Worm (Caenorhabditis elegans) whole organism, midembryonic: ENCODE data around the gene Y116A8C.38.

Source experiments
- T22C8.4 ChIP-seq: fragments of 200-800 bp; sonication (Bioruptor generic); IDR thresholded peaks from 2 replicates; pipeline ENCODE4 v1.3.6; 2022; ENCODE audit warnings: missing genetic modification characterization, missing compliant biosample characterization
- cog-1 ChIP-seq: sonication (generic microtip); optimal IDR thresholded peaks from 2 replicates; lab custom pipeline; 2016; ENCODE audit warnings: missing genetic modification characterization, missing compliant biosample characterization
- flt-1 ChIP-seq: fragments of 200-800 bp; sonication (Bioruptor generic); IDR thresholded peaks from 2 replicates; pipeline ENCODE4 v1.3.6; 2022; ENCODE audit warnings: missing genetic modification characterization, missing compliant biosample characterization
- klf-2 ChIP-seq: fragments of 200-800 bp; sonication (Bioruptor generic); conservative IDR thresholded peaks from 2 replicates; pipeline ENCODE4 v1.3.6; 2022; ENCODE audit warnings: missing genetic modification reagents, missing genetic modification characterization, missing compliant biosample characterization
- med-1 ChIP-seq: sonication (generic microtip); optimal IDR thresholded peaks from 2 replicates; lab custom pipeline; 2017; ENCODE audit warnings: missing genetic modification characterization, mild to moderate bottlenecking, missing compliant biosample characterization, antibody characterized with exemption, missing genetic modification reagents; ENCODE audit not compliant: insufficient read depth
- ref-1 ChIP-seq: fragments of 200-800 bp; sonication (Bioruptor generic); conservative IDR thresholded peaks from 2 replicates; pipeline ENCODE4 v1.3.6; 2022; ENCODE audit warnings: missing genetic modification reagents, missing genetic modification characterization, missing compliant biosample characterization
- tab-1 ChIP-seq: fragments of 200-800 bp; sonication (Bioruptor generic); IDR thresholded peaks from 2 replicates; pipeline ENCODE4 v1.3.6; 2022; ENCODE audit warnings: missing genetic modification characterization, missing compliant biosample characterization
- ztf-23 ChIP-seq: fragments of 200-800 bp; sonication (Bioruptor generic); IDR thresholded peaks from 2 replicates; pipeline ENCODE4 v1.3.6; 2022; ENCODE audit warnings: missing genetic modification reagents, missing genetic modification characterization, missing compliant biosample characterization
- ztf-29 ChIP-seq: fragments of 200-800 bp; sonication (Bioruptor generic); IDR thresholded peaks from 2 replicates; pipeline ENCODE4 v1.3.6; 2022; ENCODE audit warnings: missing genetic modification reagents, missing genetic modification characterization, missing compliant biosample characterization

ce11 chrIV:17103116-17103515 is 28.2 kb upstream of the Y116A8C.38 start:
- TF ChIP-seq klf-2 (GFP tag; lab: Robert Waterston, UW) (no peak), ztf-23 (GFP tag; lab: Robert Waterston, UW) (no peak), flt-1 (no peak), med-1 (GFP tag; lab: Kevin White, UChicago) (no peak), ztf-29 (GFP tag; lab: Robert Waterston, UW) (no peak), tab-1 (GFP tag; lab: Robert Waterston, UW) (no peak), cog-1 (no peak), T22C8.4 (no peak), ref-1 (GFP tag; lab: Robert Waterston, UW) (no peak)
